Worm (Caenorhabditis elegans): ENCODE measurements around the gene Y54G11A.1.
"Not testable (repeated sequence)": the region's sequence is repeated elsewhere in the genome, so short reads cannot be mapped to it uniquely, and the experiment has no call there.

Gene Y54G11A.1

DNA sequence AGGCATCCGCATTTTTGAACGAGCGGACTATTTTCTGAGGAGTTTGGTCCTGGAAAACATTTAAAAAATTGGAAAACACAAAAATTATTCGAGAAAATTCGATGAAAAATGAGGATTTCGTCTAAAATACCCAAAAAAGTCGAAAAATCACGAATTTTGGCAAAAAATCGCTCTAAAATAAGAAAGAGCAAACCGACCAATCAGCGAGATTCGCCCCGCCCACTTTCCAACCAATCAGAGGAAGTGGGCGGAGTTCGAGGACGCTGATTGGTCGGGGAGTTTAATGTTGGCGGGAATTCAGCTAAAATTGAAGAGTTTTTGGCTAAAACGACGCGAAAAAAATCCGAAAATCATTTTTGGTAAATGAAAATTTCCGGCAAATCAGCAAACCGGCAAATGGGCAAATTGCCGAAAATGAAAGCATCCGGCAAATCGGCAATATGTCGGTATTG lies at the start of gene Y54G11A.1:
TSS of gene Y54G11A.1 (minus strand) at position 51 of the 452 bp plus-strand sequence.
- no peak for TF ChIP-seq mef-2 (tag; optimal IDR thresholded peaks at IDR 0.05)
- TF ChIP-seq ceh-90 (tag; optimal IDR thresholded peaks at IDR 0.05) = no peak
- no peak for TF ChIP-seq efl-3 (GFP tag; optimal IDR thresholded peaks at IDR 0.05)
- no peak for TF ChIP-seq nhr-77 (tag; optimal IDR thresholded peaks at IDR 0.05)
- TF ChIP-seq swsn-7 (tag; optimal IDR thresholded peaks at IDR 0.05) = no peak
- no peak for TF ChIP-seq sup-37 (GFP tag; optimal IDR thresholded peaks at IDR 0.05)
- TF ChIP-seq xbp-1 (tag; optimal IDR thresholded peaks at IDR 0.05) = no peak
- no peak for TF ChIP-seq rnt-1 (tag; optimal IDR thresholded peaks at IDR 0.05)
- no peak for TF ChIP-seq hpl-2 (GFP tag; optimal IDR thresholded peaks at IDR 0.05)
- TF ChIP-seq nhr-237 (tag; optimal IDR thresholded peaks at IDR 0.05) = no peak
- no peak for TF ChIP-seq sptf-1 (tag; optimal IDR thresholded peaks at IDR 0.05)
- no peak for TF ChIP-seq dsc-1 (tag; optimal IDR thresholded peaks at IDR 0.05)
- TF ChIP-seq isw-1 (GFP tag; IDR thresholded peaks at IDR 0.05) = no peak
- TF ChIP-seq lin-13 (GFP tag; optimal IDR thresholded peaks at IDR 0.05) = no peak

DNA sequence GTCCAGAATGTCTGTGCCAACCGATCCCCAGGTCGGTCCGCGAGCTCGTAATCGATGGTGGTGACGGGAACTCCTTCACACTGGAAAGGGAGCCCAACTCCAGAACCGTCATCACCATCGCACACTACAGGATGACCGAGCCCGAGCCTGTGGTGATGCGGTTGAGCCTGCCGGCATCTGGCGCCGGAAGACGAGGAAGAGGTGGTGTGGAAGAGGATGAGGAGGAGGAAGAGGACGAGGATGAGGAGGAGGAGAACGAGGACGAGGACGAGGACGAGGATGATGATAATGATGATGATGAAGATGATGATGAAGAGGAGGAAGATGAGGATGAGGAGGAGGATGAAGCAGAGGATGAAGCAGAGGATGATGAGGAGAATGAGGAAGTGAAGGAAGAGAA lies 49.0 kb upstream of the Y54G11A.1 start, which contains the start of gene Y54G11A.14:
TSS of gene Y54G11A.14 (plus strand) at position 132 of the 400 bp plus-strand sequence.
- no peak for TF ChIP-seq C04F5.9 (tag; optimal IDR thresholded peaks at IDR 0.05)

DNA sequence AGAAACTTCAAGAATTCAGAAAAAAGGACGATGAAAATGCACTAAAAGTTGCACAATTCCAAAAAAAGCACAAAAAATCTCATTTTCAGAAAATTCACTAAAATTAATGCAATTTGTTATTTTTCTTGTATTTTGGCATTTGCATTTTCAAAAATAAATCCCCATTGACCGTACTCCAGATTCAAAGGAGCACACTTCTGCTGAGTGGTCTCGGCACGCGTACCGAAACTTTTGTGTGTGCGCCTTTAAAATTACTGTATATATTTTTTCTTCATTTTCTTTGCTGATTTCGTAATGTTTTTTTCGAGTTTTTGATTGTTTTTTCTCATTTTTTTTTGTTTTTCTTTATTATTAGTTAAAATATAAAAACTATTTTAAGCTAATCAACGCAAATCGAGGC lies 43.2 kb upstream of the Y54G11A.1 start:
- TF ChIP-seq lin-15B (tag; optimal IDR thresholded peaks at IDR 0.05) = no peak
- no peak for TF ChIP-seq hpl-2 (GFP tag; optimal IDR thresholded peaks at IDR 0.05)
- no peak for TF ChIP-seq efl-1 (optimal IDR thresholded peaks at IDR 0.05)
- peak in 1 of 2 experiments; percentile 44 for TF ChIP-seq efl-1 (GFP tag; optimal IDR thresholded peaks at IDR 0.05 in 1 of 2)

DNA sequence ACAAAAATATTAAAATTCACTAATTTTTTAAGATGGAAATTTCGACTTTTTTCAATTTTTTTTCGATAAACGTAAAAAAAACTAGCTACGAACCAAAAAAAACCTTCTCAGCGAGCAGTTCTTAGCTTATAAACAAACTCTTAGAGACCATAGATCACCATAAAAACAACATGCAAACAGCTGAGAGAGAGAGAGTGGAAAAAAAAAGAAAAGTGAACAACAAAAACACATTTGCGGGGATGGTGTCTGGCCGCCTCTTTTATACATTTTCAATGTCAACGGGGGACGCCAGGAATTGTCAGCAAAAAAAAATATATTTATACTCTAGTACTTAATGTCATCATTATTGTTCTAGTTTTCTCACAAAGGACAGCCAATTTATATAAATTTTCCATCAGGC lies 42.5 kb upstream of the Y54G11A.1 start:
- TF ChIP-seq blmp-1 (tag; optimal IDR thresholded peaks at IDR 0.05) = peak; percentile 25
- TF ChIP-seq tlp-1 (tag; optimal IDR thresholded peaks at IDR 0.05) = no peak
- no peak for TF ChIP-seq lin-15B (tag; optimal IDR thresholded peaks at IDR 0.05)
- TF ChIP-seq C34B4.2 (tag; optimal IDR thresholded peaks at IDR 0.05) = no peak
- TF ChIP-seq ama-1 (optimal IDR thresholded peaks at IDR 0.05) = no peak
- TF ChIP-seq lin-14 (GFP tag; optimal IDR thresholded peaks at IDR 0.05) = no peak

DNA sequence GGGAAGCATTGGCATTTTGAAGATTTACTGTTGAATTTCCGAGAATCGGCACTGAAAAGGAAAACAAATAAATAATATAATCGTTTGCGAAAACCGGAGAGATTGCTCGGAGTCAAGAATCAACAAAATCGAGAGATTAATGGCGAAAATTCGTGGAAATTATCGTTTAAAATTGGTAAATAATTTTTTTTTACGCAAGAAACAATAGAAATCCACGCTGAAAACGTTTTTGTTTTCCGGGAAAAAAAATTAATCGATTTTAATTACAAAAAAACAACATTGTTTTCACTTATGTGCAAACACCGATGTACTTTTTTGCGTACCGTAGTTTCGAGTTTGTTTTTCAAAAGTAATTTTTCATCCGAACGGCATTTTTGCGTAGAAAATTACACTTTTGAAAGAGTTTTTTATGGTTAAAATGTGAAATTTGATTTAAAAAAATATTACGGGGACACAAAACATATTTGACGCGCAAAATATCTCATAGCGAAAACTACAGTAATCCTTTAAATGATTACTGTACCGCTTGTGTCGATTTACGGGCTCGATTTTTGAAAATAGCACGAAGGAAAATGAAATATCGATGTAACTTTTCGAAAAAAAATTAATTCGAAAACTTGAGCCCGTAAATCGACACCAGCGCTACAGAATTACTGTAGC lies 41.9 kb upstream of the Y54G11A.1 start, which contains the start of gene ctl-3:
TSS of gene ctl-3 (minus strand) at position 51 of the 660 bp plus-strand sequence.
- TF ChIP-seq pax-3 (tag; optimal IDR thresholded peaks at IDR 0.05) (no peak), unc-86 (tag; optimal IDR thresholded peaks at IDR 0.05) (no peak), nhr-77 (tag; optimal IDR thresholded peaks at IDR 0.05) (no peak), tbx-2 (tag; optimal IDR thresholded peaks at IDR 0.05) (no peak)

DNA sequence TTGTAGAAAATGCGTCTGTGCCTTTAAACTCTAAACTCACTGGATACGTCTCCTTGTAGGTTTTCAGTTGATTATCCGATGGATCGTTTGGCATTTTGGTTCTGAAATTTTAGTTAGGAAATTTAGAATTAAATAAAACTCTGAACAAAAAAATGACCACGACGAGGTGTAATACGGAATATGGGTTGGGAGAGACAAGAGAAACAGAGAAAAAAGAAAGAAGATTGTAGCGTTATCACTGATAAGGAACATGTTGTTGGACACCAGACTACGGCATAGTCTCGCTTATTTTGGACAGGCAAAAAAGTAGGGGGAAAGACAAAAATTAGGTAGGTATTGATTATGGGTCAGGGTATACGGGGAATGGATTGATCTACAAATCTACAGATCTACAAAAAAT lies 37.2 kb upstream of the Y54G11A.1 start, which contains the start of gene ctl-1:
TSS of gene ctl-1 (minus strand) at position 101 of the 400 bp plus-strand sequence.
- not testable (repeated sequence) for TF ChIP-seq ceh-63 (GFP tag; optimal IDR thresholded peaks at IDR 0.05); snu-23 (GFP tag; optimal IDR thresholded peaks at IDR 0.05); blmp-1 (tag; optimal IDR thresholded peaks at IDR 0.05)

DNA sequence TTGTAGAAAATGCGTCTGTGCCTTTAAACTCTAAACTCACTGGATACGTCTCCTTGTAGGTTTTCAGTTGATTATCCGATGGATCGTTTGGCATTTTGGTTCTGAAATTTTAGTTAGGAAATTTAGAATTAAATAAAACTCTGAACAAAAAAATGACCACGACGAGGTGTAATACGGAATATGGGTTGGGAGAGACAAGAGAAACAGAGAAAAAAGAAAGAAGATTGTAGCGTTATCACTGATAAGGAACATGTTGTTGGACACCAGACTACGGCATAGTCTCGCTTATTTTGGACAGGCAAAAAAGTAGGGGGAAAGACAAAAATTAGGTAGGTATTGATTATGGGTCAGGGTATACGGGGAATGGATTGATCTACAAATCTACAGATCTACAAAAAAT lies 32.9 kb upstream of the Y54G11A.1 start, which contains the start of gene ctl-2:
TSS of gene ctl-2 (minus strand) at position 101 of the 400 bp plus-strand sequence.
- not testable (repeated sequence) for TF ChIP-seq mep-1 (tag; optimal IDR thresholded peaks at IDR 0.05); ceh-88 (GFP tag; IDR thresholded peaks at IDR 0.05); ces-1 (GFP tag; optimal IDR thresholded peaks at IDR 0.05)
